Fruit fly (Drosophila melanogaster): ENCODE results near the gene CG15005.

- TF ChIP-seq insv (optimal IDR thresholded peaks at IDR 0.05): no peak
- no peak for TF ChIP-seq psq (optimal IDR thresholded peaks at IDR 0.05)
- TF ChIP-seq ttk (optimal IDR thresholded peaks at IDR 0.05): no peak
- no peak for TF ChIP-seq Myc (optimal IDR thresholded peaks at IDR 0.05)
- TF ChIP-seq Sin3A (optimal IDR thresholded peaks at IDR 0.05): no peak
Observed at dm6 chr3L:4185259-4185658, 18.9 kb downstream of the CG15005 start.
